Fruit fly (Drosophila melanogaster) whole organism, embryonic: Measurements from ENCODE around the gene bib.

Experiments
- CG13296 ChIP-seq: fragments of 200-800 bp; sonication (Bioruptor generic); optimal IDR thresholded peaks from 3 replicates; lab custom pipeline; 2018; ENCODE audit warnings: missing biosample characterization, mild to moderate bottlenecking, missing genetic modification characterization
- CG17186 ChIP-seq: fragments of 200-800 bp; sonication (Bioruptor generic); optimal IDR thresholded peaks from 3 replicates; lab custom pipeline; 2017; ENCODE audit warnings: missing biosample characterization, missing genetic modification reagents, missing genetic modification characterization
- CG8388 ChIP-seq: fragments of 200-800 bp; sonication (Bioruptor generic); optimal IDR thresholded peaks from 2 replicates; lab custom pipeline; 2019; ENCODE audit warnings: missing biosample characterization, mild to moderate bottlenecking, missing genetic modification characterization, moderate library complexity
- bsh ChIP-seq, 2 experiments: fragments of 200-800 bp; sonication (Bioruptor generic); optimal IDR thresholded peaks; 2 replicates each; lab custom pipeline; 2017 to 2018; ENCODE audit warnings: mild to moderate bottlenecking in 2 of 2, missing biosample characterization in 2 of 2, missing genetic modification characterization in 2 of 2, moderate library complexity in 1 of 2
- fru ChIP-seq: fragments of >200 bp; optimal IDR thresholded peaks from 2 replicates; lab custom pipeline; 2017

dm6 chr2L:9989846-9990506 lies 5.5 kb downstream of the bib start:
- TF ChIP-seq fru (lab: Kevin White, UChicago) (no peak), bsh (GFP tag; optimal IDR thresholded peaks at IDR 0.05; lab: Kevin White, UChicago) (no peak), CG17186 (GFP tag; lab: Kevin White, UChicago) (no peak), CG13296 (no peak), CG8388 (GFP tag; lab: Kevin White, UChicago) (no peak)
